Worm (Caenorhabditis elegans) whole organism, mixed stage, embryonic: ENCODE measurements around the gene csn-3.

Source experiments
- lsy-2 ChIP-seq: fragments of 150-350 bp; optimal IDR thresholded peaks from 2 replicates; lab custom pipeline; 2014; ENCODE audit warnings: missing biosample characterization, missing genetic modification characterization
- mep-1 ChIP-seq: fragments of 150-350 bp; optimal IDR thresholded peaks from 2 replicates; lab custom pipeline; 2017; ENCODE audit warnings: missing biosample characterization, missing genetic modification reagents, missing genetic modification characterization, inconsistent platforms
- nhr-28 ChIP-seq: fragments of 150-350 bp; optimal IDR thresholded peaks from 2 replicates; lab custom pipeline; 2014; ENCODE audit warnings: missing biosample characterization, missing genetic modification characterization
- nhr-76 ChIP-seq: sonication (generic microtip); optimal IDR thresholded peaks from 2 replicates; lab custom pipeline; 2017; ENCODE audit warnings: missing biosample characterization, missing genetic modification characterization
- sem-2 ChIP-seq: fragments of 200-800 bp; sonication (Bioruptor generic); optimal IDR thresholded peaks from 2 replicates; lab custom pipeline; 2018; ENCODE audit warnings: mild to moderate bottlenecking, missing genetic modification characterization, missing compliant biosample characterization
- snpc-4 ChIP-seq: fragments of 150-350 bp; optimal IDR thresholded peaks from 2 replicates; lab custom pipeline; 2014; ENCODE audit warnings: missing biosample characterization, missing genetic modification characterization
- unc-120 ChIP-seq: sonication (generic microtip); optimal IDR thresholded peaks from 2 replicates; lab custom pipeline; 2017; ENCODE audit warnings: missing genetic modification characterization, missing compliant biosample characterization; ENCODE audit not compliant: poor library complexity, severe bottlenecking
- unc-62 ChIP-seq: fragments of 150-350 bp; optimal IDR thresholded peaks from 2 replicates; lab custom pipeline; 2014; ENCODE audit warnings: missing biosample characterization, missing genetic modification reagents, missing genetic modification characterization
- ztf-11 ChIP-seq: fragments of 150-350 bp; optimal IDR thresholded peaks from 2 replicates; lab custom pipeline; 2014; ENCODE audit warnings: missing biosample characterization, missing genetic modification characterization

- TF ChIP-seq snpc-4: no peak
- no peak for TF ChIP-seq unc-62 (GFP tag; lab: Kevin White, UChicago)
- TF ChIP-seq nhr-76 (tag; lab: Kevin White, UChicago): no peak
- no peak for TF ChIP-seq lsy-2 (tag; lab: Kevin White, UChicago)
- TF ChIP-seq mep-1 (tag; lab: Kevin White, UChicago): no peak
- TF ChIP-seq nhr-28 (tag; lab: Kevin White, UChicago): no peak
- TF ChIP-seq unc-120: no peak
- TF ChIP-seq sem-2 (GFP tag; lab: Kevin White, UChicago): no peak
- TF ChIP-seq ztf-11 (tag; lab: Kevin White, UChicago): no peak
Observed at ce11 chrIV:172990-173389, 21.6 kb upstream of the csn-3 start.
